Fruit fly (Drosophila melanogaster) S2 (cell line): ENCODE data around the gene Polr2L.

ENCODE experiments used
- CG8478 ChIP-seq: fragments of >200 bp; optimal IDR thresholded peaks from 2 replicates; lab custom pipeline; 2018
- CTCF ChIP-seq, 2 experiments: fragments of >200 bp; optimal IDR thresholded peaks; 2 replicates each; lab custom pipeline; 2018

dm6 chr3R:24727038-24727437 lies 9.7 kb downstream of the Polr2L start:
- TF ChIP-seq CTCF (optimal IDR thresholded peaks at IDR 0.05; lab: Kevin White, UChicago): no peak
- no peak for TF ChIP-seq CG8478 (lab: Kevin White, UChicago)
